Fruit fly (Drosophila melanogaster) Kc167 (cell line): ENCODE measurements around the gene Pp2B-14D.

Source experiments
- Myc ChIP-seq: fragments of >200 bp; optimal IDR thresholded peaks from 2 replicates; lab custom pipeline; 2017; ENCODE audit warnings: missing external identifiers
- Sin3A ChIP-seq: fragments of >200 bp; optimal IDR thresholded peaks from 2 replicates; lab custom pipeline; 2018; ENCODE audit warnings: missing external identifiers
- h ChIP-seq: fragments of >200 bp; optimal IDR thresholded peaks from 3 replicates; lab custom pipeline; 2018; ENCODE audit warnings: missing external identifiers
- insv ChIP-seq: fragments of >200 bp; optimal IDR thresholded peaks from 3 replicates; lab custom pipeline; 2018; ENCODE audit warnings: missing external identifiers
- psq ChIP-seq: fragments of >200 bp; optimal IDR thresholded peaks from 2 replicates; lab custom pipeline; 2017; ENCODE audit warnings: missing external identifiers
- ttk ChIP-seq: sonication (Bioruptor generic); optimal IDR thresholded peaks from 2 replicates; lab custom pipeline; 2017; ENCODE audit warnings: missing external identifiers

Pp2B-14D gene

dm6 chrX:16585569-16585968 lies 25.8 kb upstream of the Pp2B-14D start:
- TF ChIP-seq Myc (lab: Kevin White, UChicago) (no peak), insv (lab: Kevin White, UChicago) (no peak), ttk (lab: Kevin White, UChicago) (no peak), Sin3A (lab: Kevin White, UChicago) (no peak)

- no peak for TF ChIP-seq ttk (lab: Kevin White, UChicago)
- TF ChIP-seq h (lab: Kevin White, UChicago), result no peak
- TF ChIP-seq psq (lab: Kevin White, UChicago), result no peak
Observed at dm6 chrX:16583730-16584129, 23.9 kb upstream of the Pp2B-14D start.

dm6 chrX:16582145-16582544 lies 22.3 kb upstream of the Pp2B-14D start:
- TF ChIP-seq insv (lab: Kevin White, UChicago) (no peak), Sin3A (lab: Kevin White, UChicago) (no peak), Myc (lab: Kevin White, UChicago) (no peak), ttk (lab: Kevin White, UChicago) (no peak), psq (lab: Kevin White, UChicago) (no peak), h (lab: Kevin White, UChicago) (no peak)

dm6 chrX:16581703-16582102 lies 21.9 kb upstream of the Pp2B-14D start:
- TF ChIP-seq insv (lab: Kevin White, UChicago) (no peak), Myc (lab: Kevin White, UChicago) (no peak), Sin3A (lab: Kevin White, UChicago) (no peak), psq (lab: Kevin White, UChicago) (no peak), h (lab: Kevin White, UChicago) (no peak), ttk (lab: Kevin White, UChicago) (no peak)

- no peak for TF ChIP-seq h (lab: Kevin White, UChicago)
Observed at dm6 chrX:16579978-16580377, 20.2 kb upstream of the Pp2B-14D start.

- TF ChIP-seq Myc (lab: Kevin White, UChicago), result no peak
- TF ChIP-seq h (lab: Kevin White, UChicago), result no peak
- no peak for TF ChIP-seq psq (lab: Kevin White, UChicago)
Observed at dm6 chrX:16575097-16575496, 15.3 kb upstream of the Pp2B-14D start.

dm6 chrX:16574114-16574513 lies 14.3 kb upstream of the Pp2B-14D start:
- no peak for TF ChIP-seq Sin3A (lab: Kevin White, UChicago)
- no peak for TF ChIP-seq psq (lab: Kevin White, UChicago)
- no peak for TF ChIP-seq Myc (lab: Kevin White, UChicago)
- TF ChIP-seq h (lab: Kevin White, UChicago), result no peak
- TF ChIP-seq insv (lab: Kevin White, UChicago), result no peak
- TF ChIP-seq ttk (lab: Kevin White, UChicago), result no peak

- no peak for TF ChIP-seq psq (lab: Kevin White, UChicago)
- no peak for TF ChIP-seq ttk (lab: Kevin White, UChicago)
- TF ChIP-seq Sin3A (lab: Kevin White, UChicago), result no peak
- no peak for TF ChIP-seq Myc (lab: Kevin White, UChicago)
- TF ChIP-seq insv (lab: Kevin White, UChicago), result no peak
- TF ChIP-seq h (lab: Kevin White, UChicago), result no peak
Observed at dm6 chrX:16573659-16574058, 13.8 kb upstream of the Pp2B-14D start.

dm6 chrX:16570572-16571224 lies 10.9 kb upstream of the Pp2B-14D start:
- TF ChIP-seq psq (lab: Kevin White, UChicago) (no peak), insv (lab: Kevin White, UChicago) (no peak)

dm6 chrX:16565377-16565776 lies 5.6 kb upstream of the Pp2B-14D start:
- TF ChIP-seq psq (lab: Kevin White, UChicago) (no peak), h (lab: Kevin White, UChicago) (no peak), Myc (lab: Kevin White, UChicago) (no peak), ttk (lab: Kevin White, UChicago) (no peak), insv (lab: Kevin White, UChicago) (no peak), Sin3A (lab: Kevin White, UChicago) (no peak)

- TF ChIP-seq insv (lab: Kevin White, UChicago) (no peak), Sin3A (lab: Kevin White, UChicago) (no peak), ttk (lab: Kevin White, UChicago) (no peak), Myc (lab: Kevin White, UChicago) (no peak), h (lab: Kevin White, UChicago) (no peak), psq (lab: Kevin White, UChicago) (no peak)
Observed at dm6 chrX:16562259-16562658, 2.4 kb upstream of the Pp2B-14D start.

- TF ChIP-seq insv (lab: Kevin White, UChicago) (no peak), h (lab: Kevin White, UChicago) (no peak), psq (lab: Kevin White, UChicago) (no peak), Sin3A (lab: Kevin White, UChicago) (no peak), ttk (lab: Kevin White, UChicago) (no peak), Myc (lab: Kevin White, UChicago) (no peak)
Observed at dm6 chrX:16553542-16554182, 6.2 kb downstream of the Pp2B-14D start, which contains the start of gene Arp2. Gene Arp2 (minus strand): TSS chrX:16553968.
